Fruit fly (Drosophila melanogaster) whole organism, embryonic: ENCODE results near the gene Crys.

Experiments
- C15 ChIP-seq: fragments of 200-800 bp; sonication (Bioruptor generic); IDR thresholded peaks from 3 replicates; pipeline ENCODE4 v1.3.6; 2022; ENCODE audit warnings: missing biosample characterization, missing genetic modification characterization
- CG10321 ChIP-seq: fragments of 200-800 bp; sonication (Bioruptor generic); IDR thresholded peaks from 2 replicates; pipeline ENCODE4 v1.3.6; 2022; ENCODE audit warnings: missing biosample characterization, missing genetic modification characterization
- CG11398 ChIP-seq: fragments of 200-800 bp; sonication (Bioruptor generic); optimal IDR thresholded peaks from 2 replicates; lab custom pipeline; 2016; ENCODE audit warnings: missing biosample characterization, missing genetic modification characterization
- CG12155 ChIP-seq: fragments of 200-800 bp; sonication (Bioruptor generic); optimal IDR thresholded peaks from 3 replicates; lab custom pipeline; 2016; ENCODE audit warnings: missing biosample characterization, missing genetic modification characterization
- CG12236 ChIP-seq: fragments of 200-800 bp; sonication (Bioruptor generic); optimal IDR thresholded peaks from 2 replicates; lab custom pipeline; 2016; ENCODE audit warnings: missing biosample characterization, missing genetic modification characterization
- CG12391 ChIP-seq: fragments of 200-800 bp; sonication (Bioruptor generic); optimal IDR thresholded peaks from 3 replicates; lab custom pipeline; 2018; ENCODE audit warnings: missing biosample characterization, mild to moderate bottlenecking, missing genetic modification characterization, moderate library complexity
- CG13123 ChIP-seq: fragments of 200-800 bp; sonication (Bioruptor generic); optimal IDR thresholded peaks from 2 replicates; lab custom pipeline; 2016; ENCODE audit warnings: missing biosample characterization, missing genetic modification characterization
- CG14441 ChIP-seq: fragments of 200-800 bp; sonication (Bioruptor generic); IDR thresholded peaks from 2 replicates; pipeline ENCODE4 v1.3.6; 2022; ENCODE audit warnings: missing biosample characterization, missing genetic modification characterization
- CG18262 ChIP-seq: fragments of 200-800 bp; optimal IDR thresholded peaks from 3 replicates; lab custom pipeline; 2019; ENCODE audit warnings: missing biosample characterization, mild to moderate bottlenecking, missing genetic modification characterization, moderate library complexity
- CG31365 ChIP-seq: fragments of 200-800 bp; sonication (Bioruptor generic); optimal IDR thresholded peaks from 2 replicates; lab custom pipeline; 2018; ENCODE audit warnings: missing biosample characterization, mild to moderate bottlenecking, missing genetic modification characterization
- CG3281 ChIP-seq: fragments of 200-800 bp; sonication (Bioruptor generic); optimal IDR thresholded peaks from 3 replicates; lab custom pipeline; 2017; ENCODE audit warnings: missing biosample characterization, mild to moderate bottlenecking, missing genetic modification characterization
- CG34224 ChIP-seq: fragments of 200-800 bp; sonication (Bioruptor generic); IDR thresholded peaks from 3 replicates; pipeline ENCODE4 v1.3.6; 2022; ENCODE audit warnings: missing biosample characterization, missing genetic modification characterization; ENCODE audit not compliant: partially characterized antibody
- CG3726 ChIP-seq: fragments of 200-800 bp; sonication (Bioruptor generic); IDR thresholded peaks from 3 replicates; pipeline ENCODE4, ENCODE4 v1.3.6; 2022; ENCODE audit warnings: missing biosample characterization, missing genetic modification characterization
- CG4282 ChIP-seq: fragments of 200-800 bp; sonication (Bioruptor generic); optimal IDR thresholded peaks from 2 replicates; lab custom pipeline; 2016; ENCODE audit warnings: missing biosample characterization, missing genetic modification characterization
- CG4617 ChIP-seq: fragments of 200-800 bp; sonication (Bioruptor generic); optimal IDR thresholded peaks from 3 replicates; lab custom pipeline; 2016; ENCODE audit warnings: missing biosample characterization, missing genetic modification characterization, borderline replicate concordance
- CG4707 ChIP-seq: fragments of 200-800 bp; sonication (Bioruptor generic); optimal IDR thresholded peaks from 2 replicates; lab custom pipeline; 2018; ENCODE audit warnings: missing biosample characterization, mild to moderate bottlenecking, missing genetic modification characterization, moderate library complexity
- CG6654 ChIP-seq: fragments of 200-800 bp; sonication (Bioruptor generic); optimal IDR thresholded peaks from 2 replicates; lab custom pipeline; 2017; ENCODE audit warnings: missing biosample characterization, mild to moderate bottlenecking, missing genetic modification characterization
- CG7745 ChIP-seq: fragments of 200-800 bp; sonication (Bioruptor generic); optimal IDR thresholded peaks from 2 replicates; lab custom pipeline; 2018; ENCODE audit warnings: missing biosample characterization, mild to moderate bottlenecking, missing genetic modification characterization, moderate library complexity
- CG9215 ChIP-seq: fragments of 200-800 bp; sonication (Bioruptor generic); IDR thresholded peaks from 2 replicates; pipeline ENCODE4 v1.3.6; 2022; ENCODE audit warnings: missing biosample characterization, missing genetic modification characterization
- CHES-1-like ChIP-seq: fragments of 200-800 bp; sonication (Bioruptor generic); optimal IDR thresholded peaks from 2 replicates; lab custom pipeline; 2016; ENCODE audit warnings: missing biosample characterization, missing genetic modification characterization
- Dek ChIP-seq: fragments of 200-800 bp; sonication (Bioruptor generic); optimal IDR thresholded peaks from 3 replicates; lab custom pipeline; 2019; ENCODE audit warnings: missing biosample characterization, mild to moderate bottlenecking, missing genetic modification characterization, moderate library complexity
- Dll ChIP-seq: fragments of 200-800 bp; sonication (Bioruptor generic); IDR thresholded peaks from 4 replicates; pipeline ENCODE4 v1.3.6; 2022; ENCODE audit warnings: missing biosample characterization, missing genetic modification characterization; ENCODE audit not compliant: partially characterized antibody
- Drgx ChIP-seq: fragments of 200-800 bp; sonication (Bioruptor generic); IDR thresholded peaks from 2 replicates; pipeline ENCODE4 v1.3.6; 2022; ENCODE audit warnings: missing biosample characterization, missing genetic modification characterization
- Fer2 ChIP-seq: fragments of 200-800 bp; sonication (Bioruptor generic); optimal IDR thresholded peaks from 2 replicates; lab custom pipeline; 2018; ENCODE audit warnings: missing biosample characterization, mild to moderate bottlenecking, missing genetic modification characterization, moderate library complexity
- Gsc ChIP-seq: fragments of 200-800 bp; sonication (Bioruptor generic); IDR thresholded peaks from 2 replicates; pipeline ENCODE4 v1.3.6; 2022; ENCODE audit warnings: missing biosample characterization, missing genetic modification characterization
- Hand ChIP-seq: fragments of 200-800 bp; sonication (Bioruptor generic); optimal IDR thresholded peaks from 2 replicates; lab custom pipeline; 2017; ENCODE audit warnings: mild to moderate bottlenecking, missing biosample characterization, missing genetic modification reagents, missing genetic modification characterization
- HmgD ChIP-seq: fragments of 200-800 bp; sonication (Bioruptor generic); optimal IDR thresholded peaks from 3 replicates; lab custom pipeline; 2016; ENCODE audit warnings: missing biosample characterization, missing genetic modification characterization
- Poxn ChIP-seq: fragments of 200-800 bp; sonication (Bioruptor generic); IDR thresholded peaks from 2 replicates; pipeline ENCODE4 v1.3.6; 2022; ENCODE audit warnings: missing biosample characterization, missing genetic modification characterization
- Rfx ChIP-seq: fragments of 200-800 bp; sonication (Bioruptor generic); IDR thresholded peaks from 2 replicates; pipeline ENCODE4 v1.3.6; 2022; ENCODE audit warnings: missing biosample characterization, missing genetic modification characterization
- TFAM ChIP-seq: fragments of 200-800 bp; sonication (Bioruptor generic); optimal IDR thresholded peaks from 2 replicates; lab custom pipeline; 2017; ENCODE audit warnings: missing biosample characterization, missing genetic modification characterization, inconsistent platforms
- aop ChIP-seq: fragments of 200-800 bp; sonication (Bioruptor generic); IDR thresholded peaks from 2 replicates; pipeline ENCODE4 v1.3.6; 2022; ENCODE audit warnings: missing biosample characterization, missing genetic modification characterization
- cad ChIP-seq: fragments of >200 bp; optimal IDR thresholded peaks from 2 replicates; lab custom pipeline; 2017; ENCODE audit warnings: missing biosample characterization, missing genetic modification characterization
- chinmo ChIP-seq: fragments of 200-800 bp; sonication (Bioruptor generic); IDR thresholded peaks from 4 replicates; pipeline ENCODE4 v1.3.6; 2022; ENCODE audit warnings: missing biosample characterization, missing genetic modification characterization; ENCODE audit not compliant: partially characterized antibody
- ci ChIP-seq: fragments of 200-800 bp; sonication (Bioruptor generic); IDR thresholded peaks from 3 replicates; pipeline ENCODE4 v1.3.6; 2022; ENCODE audit warnings: missing biosample characterization, missing genetic modification characterization
- croc ChIP-seq: fragments of 200-800 bp; sonication (Bioruptor generic); conservative IDR thresholded peaks from 3 replicates; pipeline ENCODE4 v1.3.6; 2022; ENCODE audit warnings: missing biosample characterization, missing genetic modification characterization
- cwo ChIP-seq: fragments of 200-800 bp; sonication (Bioruptor generic); optimal IDR thresholded peaks from 3 replicates; lab custom pipeline; 2017; ENCODE audit warnings: missing biosample characterization, missing genetic modification characterization, mild to moderate bottlenecking, moderate library complexity, missing genetic modification reagents
- danr ChIP-seq: fragments of 200-800 bp; sonication (Bioruptor generic); IDR thresholded peaks from 2 replicates; pipeline ENCODE4 v1.3.6; 2022; ENCODE audit warnings: missing biosample characterization, missing genetic modification characterization
- exex ChIP-seq: fragments of 200-800 bp; sonication (Bioruptor generic); optimal IDR thresholded peaks from 4 replicates; lab custom pipeline; 2018; ENCODE audit warnings: missing biosample characterization, mild to moderate bottlenecking, missing genetic modification characterization, moderate library complexity
- fd102C ChIP-seq: fragments of 200-800 bp; sonication (Bioruptor generic); optimal IDR thresholded peaks from 2 replicates; lab custom pipeline; 2018; ENCODE audit warnings: missing biosample characterization, mild to moderate bottlenecking, missing genetic modification characterization, moderate library complexity
- fd64A ChIP-seq: fragments of 200-800 bp; sonication (Bioruptor generic); optimal IDR thresholded peaks from 3 replicates; lab custom pipeline; 2018; ENCODE audit warnings: missing biosample characterization, mild to moderate bottlenecking, missing genetic modification characterization
- mam ChIP-seq: fragments of 200-800 bp; sonication (Bioruptor generic); optimal IDR thresholded peaks from 3 replicates; lab custom pipeline; 2016; ENCODE audit warnings: missing biosample characterization, missing genetic modification characterization
- odd ChIP-seq: fragments of 200-800 bp; sonication (Bioruptor generic); optimal IDR thresholded peaks from 2 replicates; lab custom pipeline; 2017; ENCODE audit warnings: missing biosample characterization, mild to moderate bottlenecking, missing genetic modification characterization
- sc ChIP-seq, 3 experiments: fragments of >200 bp in 2 of 3; fragments of 200-800 bp in 1 of 3; sonication (Bioruptor generic) in 1 of 3; optimal IDR thresholded peaks; 2 replicates in 2 of 3; 3 replicates in 1 of 3; lab custom pipeline; 2017; ENCODE audit warnings: mild to moderate bottlenecking in 1 of 3, missing biosample characterization in 1 of 3, missing genetic modification characterization in 1 of 3, missing genetic modification reagents in 1 of 3
- scrt ChIP-seq: fragments of 200-800 bp; sonication (Bioruptor generic); optimal IDR thresholded peaks from 2 replicates; lab custom pipeline; 2018; ENCODE audit warnings: missing biosample characterization, mild to moderate bottlenecking, missing genetic modification characterization, moderate library complexity
- sens ChIP-seq: fragments of 200-800 bp; sonication (Bioruptor generic); peaks from one replicate; lab custom pipeline; 2016; ENCODE audit warnings: missing biosample characterization, missing genetic modification characterization
- slou ChIP-seq: fragments of 200-800 bp; sonication (Bioruptor generic); optimal IDR thresholded peaks from 3 replicates; lab custom pipeline; 2016; ENCODE audit warnings: missing biosample characterization, missing genetic modification characterization
- stwl ChIP-seq: fragments of 200-800 bp; sonication (Bioruptor generic); optimal IDR thresholded peaks from 3 replicates; lab custom pipeline; 2018; ENCODE audit warnings: missing biosample characterization, mild to moderate bottlenecking, missing genetic modification characterization, moderate library complexity
- vnd ChIP-seq: fragments of 200-800 bp; sonication (Bioruptor generic); IDR thresholded peaks from 3 replicates; pipeline ENCODE4 v1.3.6; 2022; ENCODE audit warnings: missing biosample characterization, missing genetic modification characterization; ENCODE audit not compliant: partially characterized antibody
- z ChIP-seq: fragments of 200-800 bp; sonication (Bioruptor generic); IDR thresholded peaks from 3 replicates; pipeline ENCODE4 v1.3.6; 2022; ENCODE audit warnings: missing biosample characterization, missing genetic modification characterization
- zfh1 ChIP-seq: fragments of 200-800 bp; sonication (Bioruptor generic); IDR thresholded peaks from 3 replicates; pipeline ENCODE4 v1.3.6; 2022; ENCODE audit warnings: missing biosample characterization, missing genetic modification characterization

Crys gene

DNA sequence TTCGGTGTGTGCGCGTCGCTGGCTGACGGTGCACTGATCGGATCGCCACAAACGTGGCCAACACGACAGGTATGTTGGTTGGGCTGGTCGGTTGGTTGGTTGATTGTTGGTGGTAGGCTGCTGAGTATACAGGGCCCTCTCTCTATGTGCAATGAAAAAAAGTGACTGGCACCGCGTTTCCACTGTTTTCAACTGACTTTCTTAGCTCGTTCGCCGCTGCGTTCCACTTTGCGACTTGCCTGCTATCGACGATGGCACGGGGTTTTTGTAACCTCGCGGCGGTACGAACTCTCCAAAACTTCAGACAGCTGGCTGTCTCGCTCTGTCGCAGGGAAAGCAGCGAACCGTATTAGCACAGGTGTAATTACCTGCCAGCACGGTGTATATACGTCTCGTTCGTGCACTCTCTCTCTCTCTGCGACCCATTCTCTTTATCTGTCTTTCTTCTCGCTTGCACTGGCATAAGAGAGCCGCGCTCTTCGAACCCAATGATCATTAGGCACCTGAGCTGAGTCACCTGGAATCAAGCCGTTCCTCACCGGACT, 27.0 kb downstream of the Crys start (continued):
- TF ChIP-seq Drgx (GFP tag; lab: Robert Waterston, UW) (0 out of 2 replicates have a peak, but pooled peaks have one; percentile 18), exex (peak; percentile 83), fd102C (GFP tag; lab: Kevin White, UChicago) (no peak), HmgD (GFP tag; lab: Kevin White, UChicago) (peak; percentile 41), Poxn (no peak), CG4617 (GFP tag; lab: Kevin White, UChicago) (no peak), cwo (peak; percentile 30), z (GFP tag; lab: Robert Waterston, UW) (no peak), CG12391 (tag; lab: Kevin White, UChicago) (no peak), Gsc (no peak), C15 (no peak), CG18262 (tag; lab: Kevin White, UChicago) (no peak), vnd (GFP tag; lab: Robert Waterston, UW) (no peak), stwl (tag; lab: Kevin White, UChicago) (no peak), chinmo (GFP tag; lab: Robert Waterston, UW) (peak; percentile 88; the same call in 3 of the 4 replicates), CG13123 (no peak), CG4282 (GFP tag; lab: Kevin White, UChicago) (no peak), CG4707 (GFP tag; lab: Kevin White, UChicago) (no peak), CG3726 (GFP tag; lab: Robert Waterston, UW) (peak; percentile 66; the same call in 1 of the 3 replicates), CG12155 (GFP tag; lab: Kevin White, UChicago) (no peak), CG6654 (no peak), sc (optimal IDR thresholded peaks at IDR 0.05; lab: Kevin White, UChicago) (no peak), sc (GFP tag; optimal IDR thresholded peaks at IDR 0.05; lab: Kevin White, UChicago) (peak; percentile 19), Fer2 (tag; lab: Kevin White, UChicago) (no peak), CG11398 (peak; percentile 5), danr (GFP tag; lab: Robert Waterston, UW) (no peak), sens (no peak), CG31365 (tag; lab: Kevin White, UChicago) (no peak), CHES-1-like (GFP tag; lab: Kevin White, UChicago) (peak; percentile 10), fd64A (GFP tag; lab: Kevin White, UChicago) (no peak), CG12236 (GFP tag; lab: Kevin White, UChicago) (no peak), CG14441 (GFP tag; lab: Robert Waterston, UW) (0 out of 2 replicates have a peak, but pooled peaks have one; percentile 39), scrt (GFP tag; lab: Kevin White, UChicago) (no peak), Rfx (GFP tag; lab: Robert Waterston, UW) (peak; percentile 53), CG7745 (no peak), TFAM (GFP tag; lab: Kevin White, UChicago) (no peak), CG34224 (GFP tag; lab: Robert Waterston, UW) (no peak), mam (no peak), CG3281 (peak; percentile 28), odd (GFP tag; lab: Kevin White, UChicago) (no peak), CG10321 (GFP tag; lab: Robert Waterston, UW) (peak; percentile 97), CG9215 (GFP tag; lab: Robert Waterston, UW) (no peak), zfh1 (GFP tag; lab: Robert Waterston, UW) (peak; percentile 56; the same call in 1 of the 3 replicates), Dek (tag; lab: Kevin White, UChicago) (no peak), croc (GFP tag; lab: Robert Waterston, UW) (no peak), Hand (GFP tag; lab: Kevin White, UChicago) (no peak), ci (peak; percentile 77; the same call in 2 of the 3 replicates), Dll (GFP tag; lab: Robert Waterston, UW) (no peak), slou (GFP tag; lab: Kevin White, UChicago) (no peak), cad (GFP tag; lab: Kevin White, UChicago) (no peak), aop (GFP tag; lab: Robert Waterston, UW) (no peak)
